Worm (Caenorhabditis elegans) whole organism, mixed stage, embryonic: ENCODE data around the gene mrpl-45.
A peak's percentile ranks its signal among the peaks of the same experiment; 100 is the strongest.

Source experiments
- M03D4.4 ChIP-seq: sonication (generic microtip); optimal IDR thresholded peaks from 2 replicates; lab custom pipeline; 2017; ENCODE audit warnings: mild to moderate bottlenecking, missing genetic modification characterization, missing compliant biosample characterization
- bed-3 ChIP-seq: fragments of 200-800 bp; sonication (Bioruptor generic); optimal IDR thresholded peaks from 3 replicates; lab custom pipeline; 2018; ENCODE audit warnings: mild to moderate bottlenecking, missing genetic modification characterization, moderate library complexity, missing compliant biosample characterization
- blmp-1 ChIP-seq: fragments of 150-350 bp; optimal IDR thresholded peaks from 2 replicates; lab custom pipeline; 2014; ENCODE audit warnings: missing biosample characterization, missing genetic modification characterization
- ceh-43 ChIP-seq: fragments of 200-800 bp; sonication (Bioruptor generic); optimal IDR thresholded peaks from 2 replicates; lab custom pipeline; 2018; ENCODE audit warnings: mild to moderate bottlenecking, missing genetic modification characterization, moderate library complexity, missing compliant biosample characterization
- ceh-83 ChIP-seq: fragments of 200-800 bp; sonication (Bioruptor generic); optimal IDR thresholded peaks from 2 replicates; lab custom pipeline; 2018; ENCODE audit warnings: mild to moderate bottlenecking, missing genetic modification characterization, missing compliant biosample characterization
- ces-1 ChIP-seq: fragments of 150-350 bp; optimal IDR thresholded peaks from 2 replicates; lab custom pipeline; 2014; ENCODE audit warnings: missing biosample characterization, missing genetic modification reagents, missing genetic modification characterization
- cnd-1 ChIP-seq: fragments of 200-800 bp; sonication (Bioruptor generic); optimal IDR thresholded peaks from 2 replicates; lab custom pipeline; 2018; ENCODE audit warnings: mild to moderate bottlenecking, missing genetic modification characterization, missing compliant biosample characterization
- drap-1 ChIP-seq: fragments of 200-800 bp; sonication (Bioruptor generic); optimal IDR thresholded peaks from 3 replicates; lab custom pipeline; 2018; ENCODE audit warnings: mild to moderate bottlenecking, missing genetic modification characterization, missing compliant biosample characterization
- elt-1 ChIP-seq: sonication (generic microtip); optimal IDR thresholded peaks from 2 replicates; lab custom pipeline; 2017; ENCODE audit warnings: missing genetic modification characterization, mild to moderate bottlenecking, missing compliant biosample characterization, antibody characterized with exemption, moderate library complexity, borderline replicate concordance; ENCODE audit not compliant: insufficient read depth
- elt-3 ChIP-seq: fragments of 150-350 bp; optimal IDR thresholded peaks from 2 replicates; lab custom pipeline; 2014; ENCODE audit warnings: missing biosample characterization, missing genetic modification characterization
- flh-1 ChIP-seq: fragments of 200-800 bp; sonication (Bioruptor generic); optimal IDR thresholded peaks from 2 replicates; lab custom pipeline; 2018; ENCODE audit warnings: mild to moderate bottlenecking, missing genetic modification characterization, moderate library complexity, missing compliant biosample characterization
- ham-2 ChIP-seq: fragments of 200-800 bp; sonication (Bioruptor generic); optimal IDR thresholded peaks from 2 replicates; lab custom pipeline; 2018; ENCODE audit warnings: mild to moderate bottlenecking, missing genetic modification characterization, missing compliant biosample characterization
- hlh-1 ChIP-seq: fragments of 150-350 bp; optimal IDR thresholded peaks from 2 replicates; lab custom pipeline; 2014; ENCODE audit warnings: missing biosample characterization, missing genetic modification reagents, missing genetic modification characterization
- lin-13 ChIP-seq: fragments of 150-350 bp; optimal IDR thresholded peaks from 2 replicates; lab custom pipeline; 2014; ENCODE audit warnings: missing biosample characterization, missing genetic modification characterization
- lin-32 ChIP-seq: fragments of 200-800 bp; sonication (Bioruptor generic); optimal IDR thresholded peaks from 2 replicates; lab custom pipeline; 2018; ENCODE audit warnings: mild to moderate bottlenecking, missing genetic modification characterization, missing compliant biosample characterization
- lsy-2 ChIP-seq: fragments of 150-350 bp; optimal IDR thresholded peaks from 2 replicates; lab custom pipeline; 2014; ENCODE audit warnings: missing biosample characterization, missing genetic modification characterization
- mab-5 ChIP-seq: fragments of 150-350 bp; optimal IDR thresholded peaks from 2 replicates; lab custom pipeline; 2014; ENCODE audit warnings: missing biosample characterization, missing genetic modification characterization
- mep-1 ChIP-seq: fragments of 150-350 bp; optimal IDR thresholded peaks from 2 replicates; lab custom pipeline; 2017; ENCODE audit warnings: missing biosample characterization, missing genetic modification reagents, missing genetic modification characterization, inconsistent platforms
- nhr-2 ChIP-seq: fragments of 150-350 bp; optimal IDR thresholded peaks from 2 replicates; lab custom pipeline; 2014; ENCODE audit warnings: missing biosample characterization, missing genetic modification characterization
- nhr-237 ChIP-seq: fragments of 150-350 bp; optimal IDR thresholded peaks from 2 replicates; lab custom pipeline; 2014; ENCODE audit warnings: missing biosample characterization, missing genetic modification characterization
- nhr-76 ChIP-seq: sonication (generic microtip); optimal IDR thresholded peaks from 2 replicates; lab custom pipeline; 2017; ENCODE audit warnings: missing biosample characterization, missing genetic modification characterization
- pha-4 ChIP-seq: fragments of 150-350 bp; optimal IDR thresholded peaks from 2 replicates; lab custom pipeline; 2018; ENCODE audit warnings: missing biosample characterization, missing genetic modification reagents, missing genetic modification characterization
- sem-2 ChIP-seq: fragments of 200-800 bp; sonication (Bioruptor generic); optimal IDR thresholded peaks from 2 replicates; lab custom pipeline; 2018; ENCODE audit warnings: mild to moderate bottlenecking, missing genetic modification characterization, missing compliant biosample characterization
- sptf-1 ChIP-seq: sonication (generic microtip); optimal IDR thresholded peaks from 2 replicates; lab custom pipeline; 2017; ENCODE audit warnings: mild to moderate bottlenecking, missing genetic modification characterization, moderate library complexity, missing compliant biosample characterization
- unc-120 ChIP-seq: sonication (generic microtip); optimal IDR thresholded peaks from 2 replicates; lab custom pipeline; 2017; ENCODE audit warnings: missing genetic modification characterization, missing compliant biosample characterization; ENCODE audit not compliant: poor library complexity, severe bottlenecking
- unc-39 ChIP-seq: fragments of 150-350 bp; optimal IDR thresholded peaks from 2 replicates; lab custom pipeline; 2014; ENCODE audit warnings: missing biosample characterization, missing genetic modification characterization
- unc-62 ChIP-seq: fragments of 150-350 bp; optimal IDR thresholded peaks from 2 replicates; lab custom pipeline; 2014; ENCODE audit warnings: missing biosample characterization, missing genetic modification reagents, missing genetic modification characterization
- zip-8 ChIP-seq: fragments of 150-350 bp; optimal IDR thresholded peaks from 2 replicates; lab custom pipeline; 2014; ENCODE audit warnings: missing biosample characterization, missing genetic modification characterization
- ztf-11 ChIP-seq: fragments of 150-350 bp; optimal IDR thresholded peaks from 2 replicates; lab custom pipeline; 2014; ENCODE audit warnings: missing biosample characterization, missing genetic modification characterization

mrpl-45 gene

ce11 chrIII:1238704-1239103 is 36.9 kb upstream of the mrpl-45 start, which contains the start of gene fbxa-61:
Gene fbxa-61, plus strand, starts transcription at chrIII:1239048.
- TF ChIP-seq unc-62 (GFP tag; lab: Kevin White, UChicago) (no peak), elt-1 (tag; lab: Kevin White, UChicago) (peak; percentile 55), nhr-2 (no peak)

- TF ChIP-seq sem-2 (GFP tag; lab: Kevin White, UChicago) (no peak), nhr-76 (tag; lab: Kevin White, UChicago) (no peak), ham-2 (GFP tag; lab: Kevin White, UChicago) (no peak), sptf-1 (no peak), lin-13 (tag; lab: Kevin White, UChicago) (no peak), M03D4.4 (tag; lab: Kevin White, UChicago) (no peak), flh-1 (no peak), elt-1 (tag; lab: Kevin White, UChicago) (no peak)
- TF ChIP-seq, all 35 proteins: peak for 0
Observed at ce11 chrIII:1231186-1231585, 29.4 kb upstream of the mrpl-45 start.

- TF ChIP-seq sptf-1: no peak
- no peak for TF ChIP-seq M03D4.4 (tag; lab: Kevin White, UChicago)
- TF ChIP-seq mep-1 (tag; lab: Kevin White, UChicago): no peak
Observed at ce11 chrIII:1230672-1231071, 28.9 kb upstream of the mrpl-45 start.

- no peak for TF ChIP-seq cnd-1 (tag; lab: Kevin White, UChicago)
- TF ChIP-seq ces-1 (GFP tag; lab: Kevin White, UChicago): peak; percentile 27
Observed at ce11 chrIII:1230174-1230573, 28.4 kb upstream of the mrpl-45 start, which contains the start of gene pes-4. Gene pes-4, minus strand, starts transcription at chrIII:1230274.

DNA sequence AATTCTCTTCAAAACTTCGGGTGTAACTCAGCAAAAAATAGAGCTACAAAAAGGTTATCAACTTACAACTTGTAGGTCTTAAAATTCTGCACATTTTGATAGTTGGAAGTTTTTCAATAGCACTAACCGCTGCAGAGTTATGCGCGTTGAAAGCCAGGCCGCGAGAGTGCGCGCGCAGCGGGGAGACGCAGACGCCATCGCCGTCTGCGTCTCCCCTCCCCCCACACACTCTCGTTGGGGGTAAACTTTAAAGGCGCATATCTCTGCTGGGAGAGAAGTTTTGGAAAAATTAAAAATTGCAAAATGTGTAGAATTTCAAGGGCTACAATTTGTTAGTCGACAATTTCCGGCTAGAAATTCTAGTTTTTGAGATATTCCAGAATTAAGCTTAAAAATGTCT is 27.7 kb upstream of the mrpl-45 start:
- TF ChIP-seq blmp-1 (tag; lab: Kevin White, UChicago) (no peak), ceh-83 (GFP tag; lab: Kevin White, UChicago) (no peak)

- TF ChIP-seq sem-2 (GFP tag; lab: Kevin White, UChicago): no peak
- TF ChIP-seq lin-32 (GFP tag; lab: Kevin White, UChicago): no peak
- TF ChIP-seq unc-120 (tag; lab: Kevin White, UChicago): no peak
- no peak for TF ChIP-seq lsy-2
- TF ChIP-seq M03D4.4 (tag; lab: Kevin White, UChicago): no peak
- TF ChIP-seq nhr-2: no peak
- TF ChIP-seq blmp-1 (tag; lab: Kevin White, UChicago): no peak
- no peak for TF ChIP-seq bed-3 (GFP tag; lab: Kevin White, UChicago)
- no peak for TF ChIP-seq mep-1 (tag; lab: Kevin White, UChicago)
- TF ChIP-seq zip-8 (tag; lab: Kevin White, UChicago): no peak
- no peak for TF ChIP-seq flh-1
- no peak for TF ChIP-seq nhr-237 (tag; lab: Kevin White, UChicago)
- TF ChIP-seq drap-1 (GFP tag; lab: Kevin White, UChicago): no peak
- no peak for TF ChIP-seq ztf-11
- no peak for TF ChIP-seq unc-39 (tag; lab: Kevin White, UChicago)
- no peak for TF ChIP-seq ceh-43 (GFP tag; lab: Kevin White, UChicago)
- TF ChIP-seq cnd-1 (tag; lab: Kevin White, UChicago): no peak
- TF ChIP-seq mab-5 (tag; lab: Kevin White, UChicago): no peak
- TF ChIP-seq hlh-1: no peak
Observed at ce11 chrIII:1228593-1228992, 26.8 kb upstream of the mrpl-45 start.

DNA sequence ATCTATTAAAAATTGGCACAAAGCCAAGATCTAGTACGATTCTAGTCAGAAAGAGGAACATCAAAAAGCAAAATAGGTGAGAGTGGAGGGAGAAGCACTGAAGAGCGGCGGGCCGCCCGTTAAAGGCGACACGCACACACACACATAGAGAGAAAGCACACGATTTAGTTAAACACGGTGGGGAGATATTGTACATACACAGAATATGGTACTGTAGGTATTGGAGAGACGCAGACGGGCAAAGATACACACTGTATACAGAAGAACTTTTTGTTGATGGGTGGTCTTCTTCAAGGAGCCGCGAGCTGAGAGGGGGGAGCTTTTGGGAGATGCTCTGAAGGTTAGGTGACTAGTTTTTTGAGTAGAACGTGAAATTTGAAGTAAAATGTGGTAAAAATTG is 24.4 kb upstream of the mrpl-45 start:
- TF ChIP-seq bed-3 (GFP tag; lab: Kevin White, UChicago) (no peak), elt-3 (tag; lab: Kevin White, UChicago) (no peak), sptf-1 (peak; percentile 16), lsy-2 (peak; percentile 20), lin-13 (tag; lab: Kevin White, UChicago) (no peak), unc-39 (tag; lab: Kevin White, UChicago) (no peak), pha-4 (tag; lab: Kevin White, UChicago) (peak; percentile 98)
